Worm (Caenorhabditis elegans) whole organism, L2 larva: Measurements from ENCODE around the gene nog-1.

Experiments
- ceh-82 ChIP-seq: fragments of 150-350 bp; optimal IDR thresholded peaks from 2 replicates; lab custom pipeline; 2014; ENCODE audit warnings: missing biosample characterization, missing genetic modification characterization
- dmd-4 ChIP-seq: sonication (generic microtip); optimal IDR thresholded peaks from 2 replicates; lab custom pipeline; 2017; ENCODE audit warnings: missing biosample characterization, missing genetic modification characterization
- elt-1 ChIP-seq: fragments of 150-350 bp; optimal IDR thresholded peaks from 2 replicates; lab custom pipeline; 2014; ENCODE audit warnings: missing biosample characterization, missing genetic modification characterization
- fos-1 ChIP-seq: fragments of 150-350 bp; optimal IDR thresholded peaks from 2 replicates; lab custom pipeline; 2014; ENCODE audit warnings: missing biosample characterization, missing genetic modification characterization
- mbf-1 ChIP-seq: sonication (generic microtip); optimal IDR thresholded peaks from 2 replicates; lab custom pipeline; 2017; ENCODE audit warnings: missing biosample characterization, missing genetic modification characterization
- nhr-11 ChIP-seq: fragments of 150-350 bp; optimal IDR thresholded peaks from 2 replicates; lab custom pipeline; 2014; ENCODE audit warnings: missing biosample characterization, missing genetic modification characterization
- nhr-237 ChIP-seq: fragments of 150-350 bp; optimal IDR thresholded peaks from 2 replicates; lab custom pipeline; 2014; ENCODE audit warnings: missing biosample characterization, missing genetic modification characterization
- zag-1 ChIP-seq: fragments of 150-350 bp; optimal IDR thresholded peaks from 2 replicates; lab custom pipeline; 2014; ENCODE audit warnings: missing biosample characterization, missing genetic modification characterization
- ztf-11 ChIP-seq: sonication (generic microtip); optimal IDR thresholded peaks from 2 replicates; lab custom pipeline; 2017; ENCODE audit warnings: missing biosample characterization, missing genetic modification characterization
- ztf-4 ChIP-seq: fragments of 150-350 bp; optimal IDR thresholded peaks from 2 replicates; lab custom pipeline; 2014; ENCODE audit warnings: missing biosample characterization, missing genetic modification characterization

DNA sequence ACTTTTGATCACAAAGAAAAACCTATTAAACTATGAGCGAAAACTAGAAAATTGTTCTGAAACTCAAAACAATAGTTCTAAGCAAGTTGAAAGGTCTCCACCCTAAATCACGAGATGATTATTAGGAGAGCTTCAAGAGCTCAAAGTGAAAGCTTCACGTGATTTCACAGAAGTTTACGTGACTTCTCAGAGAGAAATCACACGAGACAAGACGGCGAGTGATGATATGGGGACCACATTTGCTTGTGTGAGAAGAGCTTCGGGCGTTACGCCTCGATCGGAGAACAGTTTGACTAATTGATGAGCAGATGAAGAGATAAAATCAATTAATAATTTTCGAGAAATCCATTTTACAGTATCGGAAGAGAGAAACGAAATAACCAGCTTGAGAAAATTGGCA lies 28.7 kb upstream of the nog-1 start:
- TF ChIP-seq dmd-4 (tag; lab: Kevin White, UChicago) (no peak), elt-1 (tag; lab: Kevin White, UChicago) (no peak), fos-1 (tag; lab: Kevin White, UChicago) (no peak), ztf-4 (tag; lab: Kevin White, UChicago) (no peak), ceh-82 (tag; lab: Kevin White, UChicago) (no peak), zag-1 (tag; lab: Kevin White, UChicago) (no peak), ztf-11 (no peak), nhr-237 (tag; lab: Kevin White, UChicago) (no peak), mbf-1 (tag; lab: Kevin White, UChicago) (no peak), nhr-11 (tag; lab: Kevin White, UChicago) (no peak)
